Worm (Caenorhabditis elegans) whole organism, mixed stage, embryonic: ENCODE data around the gene C25D7.5.

Experiments
- M03D4.4 ChIP-seq: sonication (generic microtip); optimal IDR thresholded peaks from 2 replicates; lab custom pipeline; 2017; ENCODE audit warnings: mild to moderate bottlenecking, missing genetic modification characterization, missing compliant biosample characterization
- bed-3 ChIP-seq: fragments of 200-800 bp; sonication (Bioruptor generic); optimal IDR thresholded peaks from 3 replicates; lab custom pipeline; 2018; ENCODE audit warnings: mild to moderate bottlenecking, missing genetic modification characterization, moderate library complexity, missing compliant biosample characterization
- blmp-1 ChIP-seq: fragments of 150-350 bp; optimal IDR thresholded peaks from 2 replicates; lab custom pipeline; 2014; ENCODE audit warnings: missing biosample characterization, missing genetic modification characterization
- ceh-39 ChIP-seq: fragments of 150-350 bp; optimal IDR thresholded peaks from 2 replicates; lab custom pipeline; 2014; ENCODE audit warnings: missing biosample characterization, missing genetic modification characterization
- ceh-43 ChIP-seq: fragments of 200-800 bp; sonication (Bioruptor generic); optimal IDR thresholded peaks from 2 replicates; lab custom pipeline; 2018; ENCODE audit warnings: mild to moderate bottlenecking, missing genetic modification characterization, moderate library complexity, missing compliant biosample characterization
- ceh-83 ChIP-seq: fragments of 200-800 bp; sonication (Bioruptor generic); optimal IDR thresholded peaks from 2 replicates; lab custom pipeline; 2018; ENCODE audit warnings: mild to moderate bottlenecking, missing genetic modification characterization, missing compliant biosample characterization
- ces-1 ChIP-seq: fragments of 150-350 bp; optimal IDR thresholded peaks from 2 replicates; lab custom pipeline; 2014; ENCODE audit warnings: missing biosample characterization, missing genetic modification reagents, missing genetic modification characterization
- cnd-1 ChIP-seq: fragments of 200-800 bp; sonication (Bioruptor generic); optimal IDR thresholded peaks from 2 replicates; lab custom pipeline; 2018; ENCODE audit warnings: mild to moderate bottlenecking, missing genetic modification characterization, missing compliant biosample characterization
- drap-1 ChIP-seq: fragments of 200-800 bp; sonication (Bioruptor generic); optimal IDR thresholded peaks from 3 replicates; lab custom pipeline; 2018; ENCODE audit warnings: mild to moderate bottlenecking, missing genetic modification characterization, missing compliant biosample characterization
- elt-1 ChIP-seq: sonication (generic microtip); optimal IDR thresholded peaks from 2 replicates; lab custom pipeline; 2017; ENCODE audit warnings: missing genetic modification characterization, mild to moderate bottlenecking, missing compliant biosample characterization, antibody characterized with exemption, moderate library complexity, borderline replicate concordance; ENCODE audit not compliant: insufficient read depth
- elt-3 ChIP-seq: fragments of 150-350 bp; optimal IDR thresholded peaks from 2 replicates; lab custom pipeline; 2014; ENCODE audit warnings: missing biosample characterization, missing genetic modification characterization
- flh-1 ChIP-seq: fragments of 200-800 bp; sonication (Bioruptor generic); optimal IDR thresholded peaks from 2 replicates; lab custom pipeline; 2018; ENCODE audit warnings: mild to moderate bottlenecking, missing genetic modification characterization, moderate library complexity, missing compliant biosample characterization
- ham-2 ChIP-seq: fragments of 200-800 bp; sonication (Bioruptor generic); optimal IDR thresholded peaks from 2 replicates; lab custom pipeline; 2018; ENCODE audit warnings: mild to moderate bottlenecking, missing genetic modification characterization, missing compliant biosample characterization
- hlh-1 ChIP-seq: fragments of 150-350 bp; optimal IDR thresholded peaks from 2 replicates; lab custom pipeline; 2014; ENCODE audit warnings: missing biosample characterization, missing genetic modification reagents, missing genetic modification characterization
- lin-13 ChIP-seq: fragments of 150-350 bp; optimal IDR thresholded peaks from 2 replicates; lab custom pipeline; 2014; ENCODE audit warnings: missing biosample characterization, missing genetic modification characterization
- lin-32 ChIP-seq: fragments of 200-800 bp; sonication (Bioruptor generic); optimal IDR thresholded peaks from 2 replicates; lab custom pipeline; 2018; ENCODE audit warnings: mild to moderate bottlenecking, missing genetic modification characterization, missing compliant biosample characterization
- lsy-2 ChIP-seq: fragments of 150-350 bp; optimal IDR thresholded peaks from 2 replicates; lab custom pipeline; 2014; ENCODE audit warnings: missing biosample characterization, missing genetic modification characterization
- mab-5 ChIP-seq: fragments of 150-350 bp; optimal IDR thresholded peaks from 2 replicates; lab custom pipeline; 2014; ENCODE audit warnings: missing biosample characterization, missing genetic modification characterization
- mep-1 ChIP-seq: fragments of 150-350 bp; optimal IDR thresholded peaks from 2 replicates; lab custom pipeline; 2017; ENCODE audit warnings: missing biosample characterization, missing genetic modification reagents, missing genetic modification characterization, inconsistent platforms
- mls-2 ChIP-seq: sonication (generic microtip); optimal IDR thresholded peaks from 2 replicates; lab custom pipeline; 2016; ENCODE audit warnings: mild to moderate bottlenecking, missing genetic modification characterization, moderate library complexity, missing compliant biosample characterization
- nhr-12 ChIP-seq: fragments of 150-350 bp; optimal IDR thresholded peaks from 2 replicates; lab custom pipeline; 2014; ENCODE audit warnings: missing biosample characterization, missing genetic modification characterization
- nhr-2 ChIP-seq: fragments of 150-350 bp; optimal IDR thresholded peaks from 2 replicates; lab custom pipeline; 2014; ENCODE audit warnings: missing biosample characterization, missing genetic modification characterization
- nhr-237 ChIP-seq: fragments of 150-350 bp; optimal IDR thresholded peaks from 2 replicates; lab custom pipeline; 2014; ENCODE audit warnings: missing biosample characterization, missing genetic modification characterization
- nhr-28 ChIP-seq: fragments of 150-350 bp; optimal IDR thresholded peaks from 2 replicates; lab custom pipeline; 2014; ENCODE audit warnings: missing biosample characterization, missing genetic modification characterization
- nhr-76 ChIP-seq: sonication (generic microtip); optimal IDR thresholded peaks from 2 replicates; lab custom pipeline; 2017; ENCODE audit warnings: missing biosample characterization, missing genetic modification characterization
- pha-4 ChIP-seq: fragments of 150-350 bp; optimal IDR thresholded peaks from 2 replicates; lab custom pipeline; 2018; ENCODE audit warnings: missing biosample characterization, missing genetic modification reagents, missing genetic modification characterization
- sem-2 ChIP-seq: fragments of 200-800 bp; sonication (Bioruptor generic); optimal IDR thresholded peaks from 2 replicates; lab custom pipeline; 2018; ENCODE audit warnings: mild to moderate bottlenecking, missing genetic modification characterization, missing compliant biosample characterization
- snpc-4 ChIP-seq: fragments of 150-350 bp; optimal IDR thresholded peaks from 2 replicates; lab custom pipeline; 2014; ENCODE audit warnings: missing biosample characterization, missing genetic modification characterization
- sptf-1 ChIP-seq: sonication (generic microtip); optimal IDR thresholded peaks from 2 replicates; lab custom pipeline; 2017; ENCODE audit warnings: mild to moderate bottlenecking, missing genetic modification characterization, moderate library complexity, missing compliant biosample characterization
- tbx-8 ChIP-seq: fragments of 200-800 bp; sonication (Bioruptor generic); optimal IDR thresholded peaks from 2 replicates; lab custom pipeline; 2018; ENCODE audit warnings: mild to moderate bottlenecking, missing genetic modification characterization, moderate library complexity, missing compliant biosample characterization
- unc-120 ChIP-seq: sonication (generic microtip); optimal IDR thresholded peaks from 2 replicates; lab custom pipeline; 2017; ENCODE audit warnings: missing genetic modification characterization, missing compliant biosample characterization; ENCODE audit not compliant: poor library complexity, severe bottlenecking
- unc-39 ChIP-seq: fragments of 150-350 bp; optimal IDR thresholded peaks from 2 replicates; lab custom pipeline; 2014; ENCODE audit warnings: missing biosample characterization, missing genetic modification characterization
- unc-62 ChIP-seq: fragments of 150-350 bp; optimal IDR thresholded peaks from 2 replicates; lab custom pipeline; 2014; ENCODE audit warnings: missing biosample characterization, missing genetic modification reagents, missing genetic modification characterization
- zip-8 ChIP-seq: fragments of 150-350 bp; optimal IDR thresholded peaks from 2 replicates; lab custom pipeline; 2014; ENCODE audit warnings: missing biosample characterization, missing genetic modification characterization
- ztf-11 ChIP-seq: fragments of 150-350 bp; optimal IDR thresholded peaks from 2 replicates; lab custom pipeline; 2014; ENCODE audit warnings: missing biosample characterization, missing genetic modification characterization

Gene C25D7.5

ce11 chrV:15085335-15085800 is 32.9 kb downstream of the C25D7.5 start, which contains the start of the genes ahsa-1 and C01G10.7:
ahsa-1 (minus strand) TSS chrV:15085385.
C01G10.7 (plus strand) TSS chrV:15085747.
- TF ChIP-seq hlh-1 (tag; lab: Kevin White, UChicago) (peak; percentile 2), blmp-1 (tag; lab: Kevin White, UChicago) (no peak), unc-39 (no peak), nhr-2 (tag; lab: Kevin White, UChicago) (no peak), ztf-11 (tag; lab: Kevin White, UChicago) (no peak), drap-1 (GFP tag; lab: Kevin White, UChicago) (peak; percentile 70), mab-5 (tag; lab: Kevin White, UChicago) (peak; percentile 61), ceh-43 (GFP tag; lab: Kevin White, UChicago) (peak; percentile 70), unc-62 (GFP tag; lab: Kevin White, UChicago) (no peak), pha-4 (peak; percentile 46), M03D4.4 (tag; lab: Kevin White, UChicago) (peak; percentile 44), ham-2 (GFP tag; lab: Kevin White, UChicago) (no peak), mep-1 (peak; percentile 87), lsy-2 (tag; lab: Kevin White, UChicago) (peak; percentile 73), nhr-12 (tag; lab: Kevin White, UChicago) (no peak), mls-2 (peak; percentile 39), lin-32 (GFP tag; lab: Kevin White, UChicago) (peak; percentile 56), cnd-1 (tag; lab: Kevin White, UChicago) (no peak), nhr-28 (tag; lab: Kevin White, UChicago) (no peak), bed-3 (GFP tag; lab: Kevin White, UChicago) (no peak), nhr-76 (tag; lab: Kevin White, UChicago) (no peak), snpc-4 (tag; lab: Kevin White, UChicago) (no peak), ceh-39 (peak; percentile 73), unc-120 (no peak), elt-1 (tag; lab: Kevin White, UChicago) (no peak), elt-3 (tag; lab: Kevin White, UChicago) (no peak), tbx-8 (no peak), ces-1 (GFP tag; lab: Kevin White, UChicago) (peak; percentile 97), ceh-83 (no peak), sem-2 (GFP tag; lab: Kevin White, UChicago) (no peak), flh-1 (GFP tag; lab: Kevin White, UChicago) (no peak), nhr-237 (tag; lab: Kevin White, UChicago) (peak; percentile 90), lin-13 (tag; lab: Kevin White, UChicago) (peak; percentile 44), sptf-1 (tag; lab: Kevin White, UChicago) (peak; percentile 70), zip-8 (no peak)

DNA sequence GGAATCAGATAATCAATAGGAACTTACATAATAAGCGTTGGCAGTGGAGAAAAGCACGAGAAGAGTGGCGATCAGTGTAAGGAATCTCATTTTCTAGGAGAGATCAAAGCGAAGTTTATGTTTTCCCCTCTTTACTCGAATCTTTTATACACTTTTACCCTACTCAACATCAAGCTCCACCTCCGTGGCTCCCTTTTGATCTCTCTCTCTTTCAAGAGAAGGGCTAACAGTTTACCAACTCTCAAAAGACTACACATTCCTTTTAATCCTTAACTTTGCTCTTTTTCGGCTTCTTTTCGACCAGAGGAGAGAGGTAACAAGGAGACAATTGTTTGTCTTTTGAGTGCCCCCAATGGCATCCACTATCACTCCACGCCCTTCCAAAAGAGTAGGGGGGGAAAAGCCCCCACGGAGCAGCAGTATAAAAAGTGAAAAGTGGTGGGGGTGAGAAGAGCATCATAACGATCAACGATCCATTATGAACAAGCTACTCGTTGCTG is 34.8 kb downstream of the C25D7.5 start, which contains the start of the genes C01G10.15 and C01G10.6:
Gene C01G10.15 (minus strand): TSS at position 101 of the 500 bp plus-strand sequence.
Gene C01G10.6 (plus strand): TSS at position 450 of the 500 bp plus-strand sequence.
- no peak for TF ChIP-seq blmp-1 (tag; lab: Kevin White, UChicago)
- no peak for TF ChIP-seq tbx-8
- TF ChIP-seq ham-2 (GFP tag; lab: Kevin White, UChicago): no peak
- TF ChIP-seq ceh-83: no peak
- TF ChIP-seq unc-120: no peak
- TF ChIP-seq sem-2 (GFP tag; lab: Kevin White, UChicago): no peak
- no peak for TF ChIP-seq ceh-39
- no peak for TF ChIP-seq mls-2
- TF ChIP-seq bed-3 (GFP tag; lab: Kevin White, UChicago): no peak
- no peak for TF ChIP-seq elt-3 (tag; lab: Kevin White, UChicago)
- TF ChIP-seq drap-1 (GFP tag; lab: Kevin White, UChicago): no peak
- TF ChIP-seq hlh-1 (tag; lab: Kevin White, UChicago): no peak
- TF ChIP-seq unc-62 (GFP tag; lab: Kevin White, UChicago): no peak
- TF ChIP-seq ceh-43 (GFP tag; lab: Kevin White, UChicago): no peak
- no peak for TF ChIP-seq pha-4

- TF ChIP-seq snpc-4 (tag; lab: Kevin White, UChicago) (no peak), pha-4 (no peak), elt-3 (tag; lab: Kevin White, UChicago) (no peak), M03D4.4 (tag; lab: Kevin White, UChicago) (no peak), sptf-1 (tag; lab: Kevin White, UChicago) (no peak), ceh-83 (no peak)
- TF ChIP-seq, all 35 proteins: peak for 0
Observed at ce11 chrV:15088613-15089012, 36.2 kb downstream of the C25D7.5 start, which contains the start of gene C01G10.18. C01G10.18 (minus strand) TSS chrV:15088713.
